Worm (Caenorhabditis elegans) whole organism, midembryonic: Measurements from ENCODE around the gene gst-29.

Experiments
- flt-1 ChIP-seq: fragments of 200-800 bp; sonication (Bioruptor generic); IDR thresholded peaks from 2 replicates; pipeline ENCODE4 v1.3.6; 2022; ENCODE audit warnings: missing genetic modification characterization, missing compliant biosample characterization
- ref-1 ChIP-seq: fragments of 200-800 bp; sonication (Bioruptor generic); conservative IDR thresholded peaks from 2 replicates; pipeline ENCODE4 v1.3.6; 2022; ENCODE audit warnings: missing genetic modification reagents, missing genetic modification characterization, missing compliant biosample characterization
- tab-1 ChIP-seq: fragments of 200-800 bp; sonication (Bioruptor generic); IDR thresholded peaks from 2 replicates; pipeline ENCODE4 v1.3.6; 2022; ENCODE audit warnings: missing genetic modification characterization, missing compliant biosample characterization
- ztf-23 ChIP-seq: fragments of 200-800 bp; sonication (Bioruptor generic); IDR thresholded peaks from 2 replicates; pipeline ENCODE4 v1.3.6; 2022; ENCODE audit warnings: missing genetic modification reagents, missing genetic modification characterization, missing compliant biosample characterization
- ztf-29 ChIP-seq: fragments of 200-800 bp; sonication (Bioruptor generic); IDR thresholded peaks from 2 replicates; pipeline ENCODE4 v1.3.6; 2022; ENCODE audit warnings: missing genetic modification reagents, missing genetic modification characterization, missing compliant biosample characterization

DNA sequence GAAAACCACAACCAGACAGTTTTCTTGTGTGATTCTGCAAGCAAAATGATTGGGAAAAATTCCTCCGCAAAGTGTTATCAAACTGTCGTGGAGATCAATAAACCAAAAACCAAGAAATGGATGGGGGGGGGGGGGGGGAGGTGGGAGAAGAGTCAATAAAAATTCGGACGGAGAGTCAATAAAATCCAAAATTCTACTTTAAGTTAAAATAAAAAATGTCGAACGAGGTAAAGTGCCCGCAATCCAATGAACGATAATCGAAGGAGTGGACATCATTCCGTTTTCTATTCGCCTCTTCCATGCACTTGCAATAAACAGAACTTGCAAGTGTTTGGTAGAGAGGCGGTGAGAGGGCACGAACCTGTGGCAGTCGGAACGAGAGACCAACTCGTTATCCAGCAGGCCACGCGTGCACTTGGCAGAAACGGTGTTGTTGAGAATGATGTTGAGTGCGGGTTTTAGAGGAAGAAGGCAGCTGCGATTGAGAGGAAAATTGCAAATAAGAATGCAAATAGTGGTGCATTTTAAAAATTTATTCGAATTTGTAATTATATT is 3.9 kb downstream of the gst-29 start, which contains the start of gene gst-27:
- TF ChIP-seq flt-1 (GFP tag; lab: Robert Waterston, UW): peak; percentile 94
- peak; percentile 88 for TF ChIP-seq ztf-29 (GFP tag; lab: Robert Waterston, UW)
- TF ChIP-seq ref-1: peak; percentile 76
- TF ChIP-seq ztf-23 (GFP tag; lab: Robert Waterston, UW): peak; percentile 89
- TF ChIP-seq tab-1: peak; percentile 93
